Worm (Caenorhabditis elegans) whole organism, L2 larva: Measurements from ENCODE around the gene C03E10.1.
A peak's percentile ranks its signal among the peaks of the same experiment; 100 is the strongest.

Experiments used
- alr-1 ChIP-seq: fragments of 150-350 bp; optimal IDR thresholded peaks from 2 replicates; lab custom pipeline; 2014; ENCODE audit warnings: missing biosample characterization, missing genetic modification characterization
- ceh-82 ChIP-seq: fragments of 150-350 bp; optimal IDR thresholded peaks from 2 replicates; lab custom pipeline; 2014; ENCODE audit warnings: missing biosample characterization, missing genetic modification characterization
- egl-27 ChIP-seq: sonication (generic microtip); optimal IDR thresholded peaks from 3 replicates; lab custom pipeline; 2017; ENCODE audit warnings: missing biosample characterization, missing genetic modification reagents, missing genetic modification characterization
- lin-39 ChIP-seq: fragments of 150-350 bp; optimal IDR thresholded peaks from 2 replicates; lab custom pipeline; 2014; ENCODE audit warnings: missing biosample characterization, missing genetic modification reagents, missing genetic modification characterization
- nhr-23 ChIP-seq: fragments of 150-350 bp; optimal IDR thresholded peaks from 2 replicates; lab custom pipeline; 2014; ENCODE audit warnings: missing biosample characterization, missing genetic modification reagents, missing genetic modification characterization
- nhr-237 ChIP-seq: fragments of 150-350 bp; optimal IDR thresholded peaks from 2 replicates; lab custom pipeline; 2014; ENCODE audit warnings: missing biosample characterization, missing genetic modification characterization
- nhr-25 ChIP-seq: fragments of 150-350 bp; sonication (generic microtip); optimal IDR thresholded peaks from 3 replicates; lab custom pipeline; 2014; ENCODE audit warnings: missing biosample characterization, missing genetic modification characterization
- nhr-6 ChIP-seq: fragments of 150-350 bp; optimal IDR thresholded peaks from 2 replicates; lab custom pipeline; 2014; ENCODE audit warnings: missing biosample characterization, missing genetic modification characterization
- nhr-77 ChIP-seq: fragments of 150-350 bp; optimal IDR thresholded peaks from 2 replicates; lab custom pipeline; 2014; ENCODE audit warnings: missing biosample characterization, missing genetic modification characterization
- sma-9 ChIP-seq, 2 experiments: fragments of 150-350 bp in 1 of 2; sonication (generic microtip) in 1 of 2; optimal IDR thresholded peaks; 2 replicates each; lab custom pipeline; 2014 to 2016; ENCODE audit warnings: missing genetic modification characterization in 2 of 2, mild to moderate bottlenecking in 1 of 2, missing biosample characterization in 1 of 2, missing compliant biosample characterization in 1 of 2, missing genetic modification reagents in 1 of 2, moderate library complexity in 1 of 2
- unc-62 ChIP-seq: fragments of 150-350 bp; optimal IDR thresholded peaks from 2 replicates; lab custom pipeline; 2014; ENCODE audit warnings: missing biosample characterization, missing genetic modification reagents, missing genetic modification characterization
- zag-1 ChIP-seq: fragments of 150-350 bp; optimal IDR thresholded peaks from 2 replicates; lab custom pipeline; 2014; ENCODE audit warnings: missing biosample characterization, missing genetic modification characterization

DNA sequence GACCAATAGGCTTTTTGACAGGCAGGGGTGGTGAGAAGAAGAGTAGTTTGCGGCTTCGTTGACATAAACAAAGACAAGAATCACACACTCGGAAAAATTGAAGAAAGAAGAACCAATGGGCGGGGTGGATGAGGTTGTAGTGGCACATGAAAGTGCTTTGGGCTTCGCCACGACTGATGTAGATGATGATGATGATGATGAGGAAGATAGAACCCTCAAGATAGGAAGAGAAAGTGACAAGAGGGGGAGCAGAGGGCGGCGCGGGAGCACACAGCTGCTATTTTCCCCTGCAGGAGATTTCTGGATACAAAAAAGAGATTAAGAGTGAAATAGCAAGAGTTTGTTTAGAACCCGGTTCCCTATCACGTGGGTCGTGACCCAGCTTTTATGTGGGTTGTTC is 17.9 kb downstream of the C03E10.1 start:
- TF ChIP-seq nhr-23 (tag; lab: Kevin White, UChicago) (no peak), lin-39 (tag; lab: Kevin White, UChicago) (no peak), unc-62 (GFP tag; lab: Kevin White, UChicago) (no peak), ceh-82 (no peak), sma-9 (GFP tag; optimal IDR thresholded peaks at IDR 0.05; lab: Kevin White, UChicago) (peak; percentile 76), sma-9 (tag; optimal IDR thresholded peaks at IDR 0.05; lab: Kevin White, UChicago) (no peak), nhr-77 (tag; lab: Kevin White, UChicago) (no peak), egl-27 (tag; lab: Kevin White, UChicago) (no peak), nhr-237 (tag; lab: Kevin White, UChicago) (no peak), alr-1 (tag; lab: Kevin White, UChicago) (no peak), nhr-25 (tag; lab: Kevin White, UChicago) (no peak), nhr-6 (tag; lab: Kevin White, UChicago) (no peak), zag-1 (tag; lab: Kevin White, UChicago) (peak; percentile 12)
